Worm (Caenorhabditis elegans): Measurements from ENCODE around the gene F38A5.6.

- TF ChIP-seq unc-39 (tag; optimal IDR thresholded peaks at IDR 0.05) (no peak), aly-2 (tag; optimal IDR thresholded peaks at IDR 0.05) (no peak), ztf-11 (tag; optimal IDR thresholded peaks at IDR 0.05) (no peak), nfya-1 (tag; optimal IDR thresholded peaks at IDR 0.05; ENCODE audit: insufficient read depth) (peak; percentile 59)
Observed at ce11 chrIV:6576728-6577101, 20.5 kb downstream of the F38A5.6 start.

All from whole organism, L3 larva.